Fruit fly (Drosophila melanogaster) whole organism, embryonic: ENCODE data around the gene CG13055.

ENCODE experiments used
- Adf1 ChIP-seq: fragments of 200-800 bp; sonication (Bioruptor generic); IDR thresholded peaks from 2 replicates; pipeline ENCODE4 v1.3.6; 2022; ENCODE audit warnings: missing biosample characterization, missing genetic modification characterization
- Atf6 ChIP-seq: fragments of 200-800 bp; sonication (Bioruptor generic); IDR thresholded peaks from 2 replicates; pipeline ENCODE4 v1.3.6; 2022; ENCODE audit warnings: missing biosample characterization, missing genetic modification characterization
- Blimp-1 ChIP-seq: fragments of 200-800 bp; sonication (Bioruptor generic); optimal IDR thresholded peaks from 3 replicates; lab custom pipeline; 2018; ENCODE audit warnings: missing biosample characterization, missing genetic modification characterization, mild to moderate bottlenecking, moderate library complexity, missing genetic modification reagents
- CG10462 ChIP-seq: fragments of 200-800 bp; sonication (Bioruptor generic); optimal IDR thresholded peaks from 2 replicates; lab custom pipeline; 2016; ENCODE audit warnings: missing biosample characterization, missing genetic modification characterization
- CG12071 ChIP-seq: fragments of 200-800 bp; sonication (Bioruptor generic); optimal IDR thresholded peaks from 3 replicates; lab custom pipeline; 2018; ENCODE audit warnings: missing biosample characterization, mild to moderate bottlenecking, missing genetic modification characterization
- CG12236 ChIP-seq: fragments of 200-800 bp; sonication (Bioruptor generic); optimal IDR thresholded peaks from 2 replicates; lab custom pipeline; 2016; ENCODE audit warnings: missing biosample characterization, missing genetic modification characterization
- CG15479 ChIP-seq: fragments of 200-800 bp; sonication (Bioruptor generic); optimal IDR thresholded peaks from 3 replicates; lab custom pipeline; 2019; ENCODE audit warnings: missing biosample characterization, mild to moderate bottlenecking, missing genetic modification characterization, moderate library complexity
- CG17612 ChIP-seq: fragments of 200-800 bp; sonication (Bioruptor generic); IDR thresholded peaks from 2 replicates; pipeline ENCODE4 v1.3.6; 2022; ENCODE audit warnings: missing biosample characterization, missing genetic modification characterization
- CG18262 ChIP-seq: fragments of 200-800 bp; optimal IDR thresholded peaks from 3 replicates; lab custom pipeline; 2019; ENCODE audit warnings: missing biosample characterization, mild to moderate bottlenecking, missing genetic modification characterization, moderate library complexity
- CG31224 ChIP-seq: fragments of 200-800 bp; sonication (Bioruptor generic); IDR thresholded peaks from 2 replicates; pipeline ENCODE4 v1.3.6; 2022; ENCODE audit warnings: missing biosample characterization, missing genetic modification characterization
- CG32767 ChIP-seq: fragments of 200-800 bp; sonication (Bioruptor generic); IDR thresholded peaks from 2 replicates; pipeline ENCODE4 v1.3.6; 2022; ENCODE audit warnings: missing biosample characterization, missing genetic modification characterization
- CG3407 ChIP-seq: fragments of 200-800 bp; sonication (Bioruptor generic); optimal IDR thresholded peaks from 2 replicates; lab custom pipeline; 2018; ENCODE audit warnings: missing biosample characterization, mild to moderate bottlenecking, missing genetic modification characterization
- CG3847 ChIP-seq: fragments of 200-800 bp; sonication (Bioruptor generic); IDR thresholded peaks from 2 replicates; pipeline ENCODE4 v1.3.6; 2022; ENCODE audit warnings: missing biosample characterization, missing genetic modification characterization
- CG4360 ChIP-seq: fragments of 200-800 bp; sonication (Bioruptor generic); IDR thresholded peaks from 2 replicates; pipeline ENCODE4 v1.3.6; 2022; ENCODE audit warnings: missing biosample characterization, missing genetic modification characterization
- CG6689 ChIP-seq: fragments of 200-800 bp; sonication (Bioruptor generic); IDR thresholded peaks from 2 replicates; pipeline ENCODE4 v1.3.6; 2022; ENCODE audit warnings: missing biosample characterization, missing genetic modification characterization
- CG8359 ChIP-seq: fragments of 200-800 bp; sonication (Bioruptor generic); optimal IDR thresholded peaks from 2 replicates; lab custom pipeline; 2017; ENCODE audit warnings: missing biosample characterization, mild to moderate bottlenecking, missing genetic modification characterization, borderline replicate concordance
- CG9876 ChIP-seq: fragments of 200-800 bp; sonication (Bioruptor generic); optimal IDR thresholded peaks from 2 replicates; lab custom pipeline; 2016; ENCODE audit warnings: missing biosample characterization, missing genetic modification characterization
- D19A ChIP-seq: fragments of 200-800 bp; optimal IDR thresholded peaks from 3 replicates; lab custom pipeline; 2019; ENCODE audit warnings: missing biosample characterization, mild to moderate bottlenecking, missing genetic modification characterization, moderate library complexity
- Dll ChIP-seq: fragments of 200-800 bp; sonication (Bioruptor generic); IDR thresholded peaks from 4 replicates; pipeline ENCODE4 v1.3.6; 2022; ENCODE audit warnings: missing biosample characterization, missing genetic modification characterization; ENCODE audit not compliant: partially characterized antibody
- Drgx ChIP-seq: fragments of 200-800 bp; sonication (Bioruptor generic); IDR thresholded peaks from 2 replicates; pipeline ENCODE4 v1.3.6; 2022; ENCODE audit warnings: missing biosample characterization, missing genetic modification characterization
- Ets65A ChIP-seq: fragments of 200-800 bp; sonication (Bioruptor generic); peaks from one replicate; lab custom pipeline; 2016; ENCODE audit warnings: missing biosample characterization, missing genetic modification characterization
- Ets97D ChIP-seq: fragments of 200-800 bp; sonication (Bioruptor generic); optimal IDR thresholded peaks from 3 replicates; lab custom pipeline; 2016; ENCODE audit warnings: missing biosample characterization, missing genetic modification characterization
- Hand ChIP-seq: fragments of 200-800 bp; sonication (Bioruptor generic); optimal IDR thresholded peaks from 2 replicates; lab custom pipeline; 2017; ENCODE audit warnings: mild to moderate bottlenecking, missing biosample characterization, missing genetic modification reagents, missing genetic modification characterization
- HmgZ ChIP-seq: fragments of 200-800 bp; sonication (Bioruptor generic); optimal IDR thresholded peaks from 2 replicates; lab custom pipeline; 2018; ENCODE audit warnings: missing biosample characterization, mild to moderate bottlenecking, missing genetic modification characterization
- MBD-R2 ChIP-seq: fragments of 200-800 bp; sonication (Bioruptor generic); IDR thresholded peaks from 2 replicates; pipeline ENCODE4 v1.3.6; 2022; ENCODE audit warnings: missing biosample characterization, missing genetic modification characterization
- Nf-YC ChIP-seq: fragments of 200-800 bp; optimal IDR thresholded peaks from 3 replicates; lab custom pipeline; 2019; ENCODE audit warnings: missing biosample characterization, mild to moderate bottlenecking, missing genetic modification characterization, moderate library complexity
- Oaz ChIP-seq: fragments of 200-800 bp; sonication (Bioruptor generic); IDR thresholded peaks from 2 replicates; pipeline ENCODE4 v1.3.6; 2022; ENCODE audit warnings: missing biosample characterization, missing genetic modification characterization
- Scr ChIP-seq: fragments of 200-800 bp; sonication (Bioruptor generic); IDR thresholded peaks from 2 replicates; pipeline ENCODE4 v1.3.6; 2022; ENCODE audit warnings: missing biosample characterization, missing genetic modification characterization; ENCODE audit not compliant: partially characterized antibody
- TFAM ChIP-seq: fragments of 200-800 bp; sonication (Bioruptor generic); optimal IDR thresholded peaks from 2 replicates; lab custom pipeline; 2017; ENCODE audit warnings: missing biosample characterization, missing genetic modification characterization, inconsistent platforms
- Tbp ChIP-seq: fragments of >200 bp; optimal IDR thresholded peaks from 2 replicates; lab custom pipeline; 2018; ENCODE audit warnings: missing biosample characterization, missing genetic modification characterization
- ab ChIP-seq: fragments of 200-800 bp; sonication (Bioruptor generic); optimal IDR thresholded peaks from 2 replicates; lab custom pipeline; 2016; ENCODE audit warnings: missing biosample characterization, missing genetic modification characterization
- bcd ChIP-seq: fragments of 200-800 bp; sonication (Bioruptor generic); optimal IDR thresholded peaks from 2 replicates; lab custom pipeline; 2017; ENCODE audit warnings: missing biosample characterization, mild to moderate bottlenecking, missing genetic modification characterization
- cas ChIP-seq: fragments of 200-800 bp; sonication (Bioruptor generic); IDR thresholded peaks from 2 replicates; pipeline ENCODE4 v1.3.6; 2022; ENCODE audit warnings: missing biosample characterization, missing genetic modification characterization
- caup ChIP-seq: fragments of 200-800 bp; sonication (Bioruptor generic); optimal IDR thresholded peaks from 3 replicates; lab custom pipeline; 2017; ENCODE audit warnings: missing biosample characterization, mild to moderate bottlenecking, missing genetic modification characterization, moderate library complexity; ENCODE audit not compliant: severe bottlenecking
- en ChIP-seq: fragments of 200-800 bp; sonication (Bioruptor generic); optimal IDR thresholded peaks from 2 replicates; lab custom pipeline; 2016; ENCODE audit warnings: missing biosample characterization, missing genetic modification characterization
- fd102C ChIP-seq: fragments of 200-800 bp; sonication (Bioruptor generic); optimal IDR thresholded peaks from 2 replicates; lab custom pipeline; 2018; ENCODE audit warnings: missing biosample characterization, mild to moderate bottlenecking, missing genetic modification characterization, moderate library complexity
- inv ChIP-seq: fragments of 200-800 bp; sonication (Bioruptor generic); IDR thresholded peaks from 2 replicates; pipeline ENCODE4 v1.3.6; 2022; ENCODE audit warnings: missing biosample characterization, missing genetic modification characterization; ENCODE audit not compliant: partially characterized antibody
- maf-S ChIP-seq: fragments of 200-800 bp; sonication (Bioruptor generic); optimal IDR thresholded peaks from 2 replicates; lab custom pipeline; 2016; ENCODE audit warnings: missing biosample characterization, missing genetic modification characterization
- mam ChIP-seq: fragments of 200-800 bp; sonication (Bioruptor generic); optimal IDR thresholded peaks from 3 replicates; lab custom pipeline; 2016; ENCODE audit warnings: missing biosample characterization, missing genetic modification characterization
- nerfin-1 ChIP-seq: fragments of 200-800 bp; sonication (Bioruptor generic); optimal IDR thresholded peaks from 3 replicates; lab custom pipeline; 2019; ENCODE audit warnings: missing biosample characterization, mild to moderate bottlenecking, missing genetic modification characterization, moderate library complexity
- nerfin-2 ChIP-seq: fragments of 200-800 bp; sonication (Bioruptor generic); IDR thresholded peaks from 2 replicates; pipeline ENCODE4 v1.3.6; 2022; ENCODE audit warnings: missing biosample characterization, missing genetic modification characterization; ENCODE audit not compliant: partially characterized antibody
- nmo ChIP-seq: fragments of 200-800 bp; sonication (Bioruptor generic); optimal IDR thresholded peaks from 2 replicates; lab custom pipeline; 2018; ENCODE audit warnings: missing biosample characterization, mild to moderate bottlenecking, missing genetic modification characterization, moderate library complexity
- oc ChIP-seq: fragments of 200-800 bp; sonication (Bioruptor generic); optimal IDR thresholded peaks from 2 replicates; lab custom pipeline; 2018; ENCODE audit warnings: missing biosample characterization, mild to moderate bottlenecking, missing genetic modification characterization, moderate library complexity
- odd ChIP-seq: fragments of 200-800 bp; sonication (Bioruptor generic); optimal IDR thresholded peaks from 2 replicates; lab custom pipeline; 2017; ENCODE audit warnings: missing biosample characterization, mild to moderate bottlenecking, missing genetic modification characterization
- pita ChIP-seq: fragments of 200-800 bp; sonication (Bioruptor generic); optimal IDR thresholded peaks from 2 replicates; lab custom pipeline; 2017; ENCODE audit warnings: missing biosample characterization, mild to moderate bottlenecking, missing genetic modification characterization
- repo ChIP-seq: fragments of 200-800 bp; sonication (Bioruptor generic); optimal IDR thresholded peaks from 2 replicates; lab custom pipeline; 2016; ENCODE audit warnings: missing biosample characterization, missing genetic modification characterization
- stc ChIP-seq: fragments of 200-800 bp; sonication (Bioruptor generic); IDR thresholded peaks from 2 replicates; pipeline ENCODE4 v1.3.6; 2022; ENCODE audit warnings: missing biosample characterization, missing genetic modification characterization
- tx ChIP-seq: fragments of 200-800 bp; sonication (Bioruptor generic); optimal IDR thresholded peaks from 2 replicates; lab custom pipeline; 2016; ENCODE audit warnings: missing biosample characterization, missing genetic modification characterization
- vvl ChIP-seq: fragments of 200-800 bp; sonication (Bioruptor generic); IDR thresholded peaks from 2 replicates; pipeline ENCODE4 v1.3.6; 2022; ENCODE audit warnings: missing biosample characterization, missing genetic modification characterization
- wek ChIP-seq: fragments of 200-800 bp; sonication (Bioruptor generic); optimal IDR thresholded peaks from 3 replicates; lab custom pipeline; 2018; ENCODE audit warnings: missing biosample characterization, mild to moderate bottlenecking, missing genetic modification characterization, moderate library complexity

Gene CG13055

DNA sequence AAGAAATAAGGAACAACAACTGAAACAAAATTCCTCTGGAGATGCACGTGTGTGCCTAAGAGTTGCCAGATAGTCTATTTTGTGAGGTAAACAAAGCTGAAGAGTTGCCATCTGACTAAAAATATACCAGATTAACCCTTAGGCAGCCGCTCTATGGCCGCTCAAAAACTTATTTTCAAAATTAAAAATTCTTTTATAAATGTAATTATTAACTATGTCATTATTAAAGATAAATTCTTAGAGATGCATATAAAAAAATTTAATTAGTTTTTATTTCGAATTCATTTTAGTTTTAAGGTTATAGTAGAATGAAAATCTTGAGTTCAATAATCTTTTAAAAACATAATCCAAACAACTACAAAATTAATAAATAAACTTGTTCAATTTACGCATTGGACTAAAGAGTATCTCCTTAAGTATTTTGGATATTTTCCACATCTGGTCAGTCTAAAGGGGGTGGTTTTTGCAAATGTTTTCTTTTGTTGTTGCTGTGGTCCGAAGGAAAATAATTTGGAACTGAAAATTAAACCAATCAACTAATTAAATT lies 23.4 kb downstream of the CG13055 start, which contains the start of gene Tmx3 (continued):
- TF ChIP-seq CG4360 = peak; percentile 68
- 0 out of 4 replicates have a peak, but pooled peaks have one; percentile 38 for TF ChIP-seq Dll (GFP tag; lab: Robert Waterston, UW)
- peak; percentile 85 for TF ChIP-seq Blimp-1
- TF ChIP-seq maf-S (GFP tag; lab: Kevin White, UChicago) = peak; percentile 49
- TF ChIP-seq D19A (tag; lab: Kevin White, UChicago) = peak; percentile 89
- no peak for TF ChIP-seq en (GFP tag; lab: Kevin White, UChicago)
- no peak for TF ChIP-seq fd102C
- peak; percentile 92 for TF ChIP-seq stc (GFP tag; lab: Robert Waterston, UW)
- peak; percentile 94 for TF ChIP-seq CG3847 (GFP tag; lab: Robert Waterston, UW)
- TF ChIP-seq CG31224 = peak; percentile 82
- no peak for TF ChIP-seq pita (GFP tag; lab: Kevin White, UChicago)
- peak; percentile 81 for TF ChIP-seq mam
- peak; percentile 65 for TF ChIP-seq CG10462 (GFP tag; lab: Kevin White, UChicago)
- TF ChIP-seq CG17612 (GFP tag; lab: Robert Waterston, UW) = no peak; the same call in 1 of the 2 replicates
- TF ChIP-seq CG12236 = no peak
- peak; percentile 22 for TF ChIP-seq tx (GFP tag; lab: Kevin White, UChicago)
- peak; percentile 3 for TF ChIP-seq Nf-YC (tag; lab: Kevin White, UChicago)
- TF ChIP-seq nmo (GFP tag; lab: Kevin White, UChicago) = peak; percentile 96
- peak; percentile 78 for TF ChIP-seq oc (tag; lab: Kevin White, UChicago)
- TF ChIP-seq CG18262 = peak; percentile 91
- peak; percentile 41 for TF ChIP-seq Hand (GFP tag; lab: Kevin White, UChicago)
- TF ChIP-seq Adf1 (GFP tag; lab: Robert Waterston, UW) = peak; percentile 62
- peak; percentile 83 for TF ChIP-seq CG32767
- TF ChIP-seq odd (GFP tag; lab: Kevin White, UChicago) = no peak
- no peak for TF ChIP-seq TFAM (GFP tag; lab: Kevin White, UChicago)
- TF ChIP-seq CG3407 = peak; percentile 71
- no peak for TF ChIP-seq ab
- peak; percentile 90 for TF ChIP-seq Drgx
- TF ChIP-seq CG8359 (GFP tag; lab: Kevin White, UChicago) = no peak
- TF ChIP-seq Scr (GFP tag; lab: Robert Waterston, UW) = no peak
- TF ChIP-seq MBD-R2 (GFP tag; lab: Robert Waterston, UW) = peak; percentile 94
- peak; percentile 95 for TF ChIP-seq Ets65A
- peak; percentile 62 for TF ChIP-seq caup (GFP tag; lab: Kevin White, UChicago)
- peak; percentile 62 for TF ChIP-seq Ets97D
- TF ChIP-seq vvl (GFP tag; lab: Robert Waterston, UW) = peak; percentile 95
- no peak for TF ChIP-seq inv
- peak; percentile 86 for TF ChIP-seq cas
- TF ChIP-seq CG15479 (GFP tag; lab: Kevin White, UChicago) = no peak
- TF ChIP-seq Atf6 (GFP tag; lab: Robert Waterston, UW) = peak; percentile 89
- no peak for TF ChIP-seq repo (GFP tag; lab: Kevin White, UChicago)
- peak; percentile 90 for TF ChIP-seq CG6689 (GFP tag; lab: Robert Waterston, UW)
- peak; percentile 95 for TF ChIP-seq nerfin-1 (tag; lab: Kevin White, UChicago)
- TF ChIP-seq nerfin-2 (GFP tag; lab: Robert Waterston, UW) = no peak
- no peak for TF ChIP-seq wek (GFP tag; lab: Kevin White, UChicago)
- TF ChIP-seq HmgZ (tag; lab: Kevin White, UChicago) = peak; percentile 78
- TF ChIP-seq Oaz (GFP tag; lab: Robert Waterston, UW) = peak; percentile 76
- no peak for TF ChIP-seq Tbp (GFP tag; lab: Kevin White, UChicago)
- TF ChIP-seq CG9876 (GFP tag; lab: Kevin White, UChicago) = no peak
- TF ChIP-seq bcd (GFP tag; lab: Kevin White, UChicago) = peak; percentile 86
- TF ChIP-seq CG12071 (GFP tag; lab: Kevin White, UChicago) = no peak
